Fruit fly (Drosophila melanogaster): ENCODE results near the gene sgg.

- TF ChIP-seq usp (GFP tag; optimal IDR thresholded peaks at IDR 0.05) = no peak
- TF ChIP-seq pan (optimal IDR thresholded peaks at IDR 0.05) = no peak
- no peak for TF ChIP-seq EcR (GFP tag; optimal IDR thresholded peaks at IDR 0.05)
These were observed 25.8 kb downstream of the sgg start for dm6 chrX:2659430-2660075.

All from whole organism.